Worm (Caenorhabditis elegans): ENCODE measurements around the gene K09H11.6.

- TF ChIP-seq athp-1 (tag; optimal IDR thresholded peaks at IDR 0.05) (no peak), bed-2 (GFP tag; IDR thresholded peaks at IDR 0.05) (no peak), ama-1 (optimal IDR thresholded peaks at IDR 0.05) (no peak), ama-1 (GFP tag; optimal IDR thresholded peaks at IDR 0.05) (no peak), rpc-1 (optimal IDR thresholded peaks at IDR 0.05) (no peak), rpc-1 (tag; optimal IDR thresholded peaks at IDR 0.05) (no peak), mcd-1 (GFP tag; IDR thresholded peaks at IDR 0.05) (no peak), egrh-3 (GFP tag; IDR thresholded peaks at IDR 0.05) (no peak), zim-3 (tag; optimal IDR thresholded peaks at IDR 0.05) (no peak), nhr-179 (tag; optimal IDR thresholded peaks at IDR 0.05) (no peak), F57C9.4 (tag; optimal IDR thresholded peaks at IDR 0.05) (no peak), akir-1 (GFP tag; optimal IDR thresholded peaks at IDR 0.05) (no peak), unc-62 (GFP tag; optimal IDR thresholded peaks at IDR 0.05) (no peak), attf-6 (GFP tag; IDR thresholded peaks at IDR 0.05) (no peak)
Measured at ce11 chrV:5756193-5756592, 20.2 kb upstream of the K09H11.6 start, which contains the start of gene C53A3.3.
